Worm (Caenorhabditis elegans): ENCODE results near the gene unc-86.

Gene unc-86

ce11 chrIII:8172609-8173133, 43.5 kb downstream of the unc-86 start:
- TF ChIP-seq ama-1 (optimal IDR thresholded peaks at IDR 0.05) (no peak), ama-1 (GFP tag; optimal IDR thresholded peaks at IDR 0.05) (peak in 1 of 2 experiments; percentile 56), ceh-27 (GFP tag; optimal IDR thresholded peaks at IDR 0.05) (no peak), madf-3 (GFP tag; IDR thresholded peaks at IDR 0.05) (0 out of 2 replicates have a peak, but pooled peaks have one; percentile 22), C06A6.2 (GFP tag; conservative IDR thresholded peaks at IDR 0.05) (no peak), hlh-12 (tag; optimal IDR thresholded peaks at IDR 0.05) (no peak), nhr-80 (tag; optimal IDR thresholded peaks at IDR 0.05) (no peak), tbp1 (GFP tag; optimal IDR thresholded peaks at IDR 0.05) (no peak), T07F8.4 (tag; optimal IDR thresholded peaks at IDR 0.05) (no peak), somi-1 (GFP tag; optimal IDR thresholded peaks at IDR 0.05) (no peak), egl-44 (GFP tag; IDR thresholded peaks at IDR 0.05) (no peak), pha-4 (tag; optimal IDR thresholded peaks at IDR 0.05) (no peak), madf-6 (GFP tag; IDR thresholded peaks at IDR 0.05) (peak; percentile 23; the same call in 1 of the 2 replicates), aptf-3 (GFP tag; IDR thresholded peaks at IDR 0.05) (no peak), D2030.7 (GFP tag; IDR thresholded peaks at IDR 0.05) (no peak), mel-28 (tag; optimal IDR thresholded peaks at IDR 0.05; ENCODE audit: borderline replicate concordance) (no peak), dpff-1 (tag; optimal IDR thresholded peaks at IDR 0.05) (no peak), ceh-100 (GFP tag; IDR thresholded peaks at IDR 0.05) (no peak), snpc-4 (GFP tag; optimal IDR thresholded peaks at IDR 0.05) (peak; percentile 10), snpc-4 (tag; optimal IDR thresholded peaks at IDR 0.05) (no peak), T26A5.8 (tag; optimal IDR thresholded peaks at IDR 0.05) (no peak), efl-1 (GFP tag; optimal IDR thresholded peaks at IDR 0.05) (no peak), zim-3 (tag; optimal IDR thresholded peaks at IDR 0.05) (no peak), lir-1 (GFP tag; conservative IDR thresholded peaks at IDR 0.05) (no peak), F49E8.2 (tag; optimal IDR thresholded peaks at IDR 0.05; ENCODE audit: insufficient read depth) (peak; percentile 9), Y79H2A.3 (GFP tag; conservative IDR thresholded peaks at IDR 0.05) (0 out of 2 replicates have a peak, but pooled peaks have one; percentile 31), chd-7 (tag; optimal IDR thresholded peaks at IDR 0.05) (no peak), C17E4.6 (GFP tag; IDR thresholded peaks at IDR 0.05) (no peak), dox-1 (GFP tag; IDR thresholded peaks at IDR 0.05) (no peak), K11D2.4 (GFP tag; IDR thresholded peaks at IDR 0.05) (no peak), attf-5 (GFP tag; optimal IDR thresholded peaks at IDR 0.05) (no peak), snpc-1.3 (tag; optimal IDR thresholded peaks at IDR 0.05; ENCODE audit: insufficient read depth) (no peak), aptf-2 (GFP tag; conservative IDR thresholded peaks at IDR 0.05) (no peak), hsf-1 (GFP tag; IDR thresholded peaks at IDR 0.05) (peak; percentile 14; the same call in 1 of the 2 replicates), hrde-1 (tag; optimal IDR thresholded peaks at IDR 0.05; ENCODE audit: borderline replicate concordance) (peak; percentile 17), lin-35 (GFP tag; optimal IDR thresholded peaks at IDR 0.05) (no peak), xnd-1 (tag; optimal IDR thresholded peaks at IDR 0.05) (no peak), F10E7.11 (tag; optimal IDR thresholded peaks at IDR 0.05) (no peak), ztf-26 (tag; optimal IDR thresholded peaks at IDR 0.05) (no peak), mes-4 (tag; optimal IDR thresholded peaks at IDR 0.05) (no peak), ztf-22 (GFP tag; optimal IDR thresholded peaks at IDR 0.05) (no peak), lin-26 (GFP tag; IDR thresholded peaks at IDR 0.05) (peak; percentile 41; the same call in 1 of the 2 replicates), Y95B8A.8 (GFP tag; IDR thresholded peaks at IDR 0.05) (no peak), pbrm-1 (GFP tag; IDR thresholded peaks at IDR 0.05) (no peak), lsl-1 (GFP tag; optimal IDR thresholded peaks at IDR 0.05) (no peak), hmg-1.2 (GFP tag; IDR thresholded peaks at IDR 0.05) (no peak), B0019.2 (GFP tag; conservative IDR thresholded peaks at IDR 0.05) (no peak), Y53G8AR.9 (GFP tag; conservative IDR thresholded peaks at IDR 0.05) (no peak), tlf-1 (GFP tag; optimal IDR thresholded peaks at IDR 0.05) (no peak)

All from whole organism, young adult.